Worm (Caenorhabditis elegans): ENCODE measurements around the gene phf-34.

Gene phf-34

DNA sequence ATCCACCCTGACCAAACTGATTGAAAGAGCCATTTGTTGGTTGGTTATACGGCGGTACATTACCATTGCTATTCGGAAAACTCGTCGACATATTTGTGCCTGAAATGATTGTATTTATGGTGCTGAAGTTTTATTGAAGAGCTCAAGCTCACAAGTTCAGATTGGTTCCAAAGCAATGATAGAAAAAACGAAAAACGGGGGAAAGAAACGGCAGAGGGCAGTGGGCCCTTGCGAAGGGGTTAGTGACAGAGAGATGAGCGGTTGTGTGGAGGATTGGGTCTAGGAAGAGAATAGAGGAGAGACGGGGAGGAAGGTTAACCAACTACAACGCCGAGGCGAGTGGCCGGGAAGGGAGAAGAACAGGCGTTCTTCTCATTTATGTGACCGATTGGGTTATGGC, 32.1 kb upstream of the phf-34 start, which contains the start of gene nra-3:
Gene nra-3 (minus strand): TSS at position 101 of the 400 bp plus-strand sequence.
- TF ChIP-seq hrde-1 (tag; optimal IDR thresholded peaks at IDR 0.05; ENCODE audit: borderline replicate concordance) = no peak

DNA sequence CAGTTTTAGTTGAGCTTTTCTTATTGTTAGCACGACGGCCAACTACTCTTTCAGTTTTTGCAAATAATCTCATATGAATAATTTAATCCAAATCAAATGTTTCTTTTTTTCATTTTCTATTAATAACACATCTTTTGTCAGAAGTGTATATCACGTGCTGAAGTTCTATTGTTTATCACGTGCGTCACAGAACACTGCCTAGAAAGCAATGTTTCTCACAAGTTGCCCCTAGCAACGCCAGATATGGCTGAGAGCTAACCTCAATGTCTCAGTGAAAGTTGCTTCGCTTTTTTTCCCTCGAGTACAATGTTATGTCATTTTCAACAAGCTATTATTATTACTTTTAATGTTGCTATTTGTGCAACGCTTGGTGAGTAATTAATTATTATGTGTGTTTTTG, 28.7 kb upstream of the phf-34 start:
- no peak for TF ChIP-seq lin-40 (tag; optimal IDR thresholded peaks at IDR 0.05)
- no peak for TF ChIP-seq dpff-1 (tag; optimal IDR thresholded peaks at IDR 0.05)
- no peak for TF ChIP-seq T07F8.4 (tag; optimal IDR thresholded peaks at IDR 0.05)
- TF ChIP-seq ztf-18 (tag; optimal IDR thresholded peaks at IDR 0.05) = no peak
- TF ChIP-seq ztf-6 (GFP tag; IDR thresholded peaks at IDR 0.05) = no peak
- no peak for TF ChIP-seq let-526 (GFP tag; IDR thresholded peaks at IDR 0.05)

DNA sequence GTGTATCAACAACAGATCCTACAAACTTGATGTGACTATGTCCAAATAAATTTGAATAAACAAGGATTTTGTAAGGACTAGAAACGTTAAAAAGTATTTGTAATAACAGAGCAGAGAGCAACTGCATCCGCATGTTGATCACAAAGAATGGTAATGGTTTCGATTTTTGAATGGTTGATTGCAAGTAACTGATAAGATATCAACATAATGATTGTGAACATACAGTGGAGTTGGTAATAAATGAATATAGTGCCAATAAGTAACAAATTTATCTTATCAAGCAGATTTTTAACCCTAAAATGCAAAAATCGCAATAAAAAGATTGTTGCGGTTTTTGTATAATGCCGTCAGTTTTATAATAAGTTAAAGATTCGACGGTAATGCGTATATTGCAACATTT, 25.7 kb upstream of the phf-34 start, which contains the start of gene ugt-23:
Gene ugt-23 (minus strand): TSS at position 212 of the 400 bp plus-strand sequence.
- TF ChIP-seq let-607 (tag; optimal IDR thresholded peaks at IDR 0.05) = no peak
- TF ChIP-seq nhr-80 (tag; optimal IDR thresholded peaks at IDR 0.05) = peak; percentile 38

DNA sequence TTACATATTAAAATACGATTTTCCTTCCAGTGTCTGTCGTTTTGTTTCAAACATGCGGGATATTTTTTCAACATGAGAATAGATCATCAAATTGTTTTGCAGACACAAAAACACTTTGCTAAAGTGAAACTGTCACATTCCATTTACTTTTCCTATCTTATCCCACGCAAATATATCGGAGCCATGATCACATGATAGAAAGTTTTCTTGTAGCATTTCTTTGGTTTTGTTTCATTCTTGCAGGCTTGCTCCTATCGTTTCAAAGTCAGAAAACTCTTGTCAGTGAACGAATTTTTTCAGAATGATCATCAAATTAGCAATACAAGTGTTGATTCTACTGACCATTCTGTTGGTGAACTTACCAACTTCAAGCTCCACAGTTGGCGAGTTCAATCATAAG, 22.0 kb upstream of the phf-34 start, which contains the start of gene C17G1.2:
Gene C17G1.2 (plus strand): TSS at position 301 of the 400 bp plus-strand sequence.
- no peak for TF ChIP-seq nfyb-1 (GFP tag; IDR thresholded peaks at IDR 0.05)
- no peak for TF ChIP-seq die-1 (tag; optimal IDR thresholded peaks at IDR 0.05)
- TF ChIP-seq F22D6.2 (tag; optimal IDR thresholded peaks at IDR 0.05) = no peak
- no peak for TF ChIP-seq B0019.2 (GFP tag; conservative IDR thresholded peaks at IDR 0.05)
- TF ChIP-seq nfya-1 (tag; optimal IDR thresholded peaks at IDR 0.05; ENCODE audit: borderline replicate concordance, insufficient read depth) = no peak
- no peak for TF ChIP-seq nhr-80 (tag; optimal IDR thresholded peaks at IDR 0.05)
- no peak for TF ChIP-seq akir-1 (GFP tag; optimal IDR thresholded peaks at IDR 0.05)
- no peak for TF ChIP-seq cebp-2 (GFP tag; IDR thresholded peaks at IDR 0.05)
- no peak for TF ChIP-seq F23B12.7 (tag; optimal IDR thresholded peaks at IDR 0.05; ENCODE audit: insufficient read depth)
- TF ChIP-seq snpc-4 (GFP tag; optimal IDR thresholded peaks at IDR 0.05) = no peak
- TF ChIP-seq snpc-4 (tag; optimal IDR thresholded peaks at IDR 0.05) = no peak
- no peak for TF ChIP-seq Y56A3A.18 (GFP tag; IDR thresholded peaks at IDR 0.05)
- no peak for TF ChIP-seq sea-2 (GFP tag; IDR thresholded peaks at IDR 0.05)
- TF ChIP-seq hlh-26 (GFP tag; conservative IDR thresholded peaks at IDR 0.05) = no peak
- no peak for TF ChIP-seq lin-40 (tag; optimal IDR thresholded peaks at IDR 0.05)
- no peak for TF ChIP-seq ccch-3 (GFP tag; optimal IDR thresholded peaks at IDR 0.05)

DNA sequence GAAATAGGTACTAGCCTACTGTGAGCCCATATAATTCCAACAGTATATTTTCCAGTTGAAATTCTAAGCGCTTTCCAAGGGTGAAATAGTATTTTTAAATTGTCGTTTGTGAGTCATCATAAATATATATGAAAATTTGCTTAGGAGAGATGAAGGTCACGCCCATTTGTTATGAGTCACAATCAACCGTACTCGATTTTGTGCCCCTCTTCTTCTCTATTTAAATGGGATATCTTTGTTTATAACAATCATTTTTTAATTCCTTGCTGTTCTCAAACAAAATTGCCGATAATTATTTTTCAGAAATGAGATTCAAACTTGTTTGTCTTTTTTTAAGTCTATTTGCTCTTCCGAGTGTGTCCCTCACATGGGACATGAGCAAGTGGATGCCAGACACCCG, 19.7 kb upstream of the phf-34 start, which contains the start of gene folr-1:
Gene folr-1 (plus strand): TSS at position 301 of the 400 bp plus-strand sequence.
- TF ChIP-seq ceh-40 (GFP tag; IDR thresholded peaks at IDR 0.05) (no peak), hsf-1 (GFP tag; IDR thresholded peaks at IDR 0.05) (no peak), ceh-91 (GFP tag; IDR thresholded peaks at IDR 0.05) (no peak), mel-28 (tag; optimal IDR thresholded peaks at IDR 0.05; ENCODE audit: borderline replicate concordance) (no peak), F37B4.10 (GFP tag; IDR thresholded peaks at IDR 0.05) (no peak), sea-2 (GFP tag; IDR thresholded peaks at IDR 0.05) (no peak), B0019.2 (GFP tag; conservative IDR thresholded peaks at IDR 0.05) (no peak), Y53G8AR.9 (GFP tag; conservative IDR thresholded peaks at IDR 0.05) (no peak), C17E4.6 (GFP tag; IDR thresholded peaks at IDR 0.05) (no peak), zim-3 (tag; optimal IDR thresholded peaks at IDR 0.05) (no peak), unc-62 (GFP tag; optimal IDR thresholded peaks at IDR 0.05) (no peak), attf-3 (GFP tag; conservative IDR thresholded peaks at IDR 0.05) (no peak), K11D2.4 (GFP tag; IDR thresholded peaks at IDR 0.05) (no peak), let-607 (tag; optimal IDR thresholded peaks at IDR 0.05) (no peak), lsl-1 (GFP tag; optimal IDR thresholded peaks at IDR 0.05) (no peak), ztf-25 (GFP tag; IDR thresholded peaks at IDR 0.05) (no peak)
